Worm (Caenorhabditis elegans) whole organism, mixed stage, embryonic: Measurements from ENCODE around the gene dod-22.

Source experiments
- nhr-237 ChIP-seq: fragments of 150-350 bp; optimal IDR thresholded peaks from 2 replicates; lab custom pipeline; 2014; ENCODE audit warnings: missing biosample characterization, missing genetic modification characterization
- nhr-28 ChIP-seq: fragments of 150-350 bp; optimal IDR thresholded peaks from 2 replicates; lab custom pipeline; 2014; ENCODE audit warnings: missing biosample characterization, missing genetic modification characterization
- nhr-76 ChIP-seq: sonication (generic microtip); optimal IDR thresholded peaks from 2 replicates; lab custom pipeline; 2017; ENCODE audit warnings: missing biosample characterization, missing genetic modification characterization
- pha-4 ChIP-seq: fragments of 150-350 bp; optimal IDR thresholded peaks from 2 replicates; lab custom pipeline; 2018; ENCODE audit warnings: missing biosample characterization, missing genetic modification reagents, missing genetic modification characterization
- tbx-8 ChIP-seq: fragments of 200-800 bp; sonication (Bioruptor generic); optimal IDR thresholded peaks from 2 replicates; lab custom pipeline; 2018; ENCODE audit warnings: mild to moderate bottlenecking, missing genetic modification characterization, moderate library complexity, missing compliant biosample characterization
- unc-39 ChIP-seq: fragments of 150-350 bp; optimal IDR thresholded peaks from 2 replicates; lab custom pipeline; 2014; ENCODE audit warnings: missing biosample characterization, missing genetic modification characterization
- unc-62 ChIP-seq: fragments of 150-350 bp; optimal IDR thresholded peaks from 2 replicates; lab custom pipeline; 2014; ENCODE audit warnings: missing biosample characterization, missing genetic modification reagents, missing genetic modification characterization

DNA sequence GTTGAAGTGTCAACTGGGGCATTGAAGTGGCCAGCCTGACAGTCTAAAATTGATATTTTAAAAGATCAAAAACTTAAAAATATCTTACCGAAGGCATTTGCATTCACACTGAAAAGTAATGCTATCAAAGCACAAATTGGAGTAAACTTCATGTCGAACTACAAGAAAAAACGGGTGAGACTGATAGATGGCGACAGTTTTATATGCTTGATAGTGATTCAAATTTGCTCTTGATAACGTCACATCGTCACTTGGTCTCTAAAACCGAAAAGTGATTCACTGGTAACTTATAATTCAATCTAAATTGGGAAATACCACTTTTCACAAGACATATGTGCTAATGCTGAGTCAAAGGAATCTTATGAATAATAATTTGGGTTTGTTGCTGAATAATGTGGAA is 26.5 kb downstream of the dod-22 start, which contains the start of gene K10D11.5:
- no peak for TF ChIP-seq tbx-8 (GFP tag; lab: Kevin White, UChicago)
- no peak for TF ChIP-seq nhr-237 (tag; lab: Kevin White, UChicago)
- no peak for TF ChIP-seq unc-39 (tag; lab: Kevin White, UChicago)
- no peak for TF ChIP-seq nhr-76 (tag; lab: Kevin White, UChicago)
- TF ChIP-seq pha-4: no peak
- no peak for TF ChIP-seq unc-62
- TF ChIP-seq nhr-28: no peak
